Worm (Caenorhabditis elegans) whole organism, mixed stage, embryonic: ENCODE measurements around the gene tth-1.
"Not testable (repeated sequence)": the region's sequence is repeated elsewhere in the genome, so short reads cannot be mapped to it uniquely, and the experiment has no call there.

ENCODE experiments used
- M03D4.4 ChIP-seq: sonication (generic microtip); optimal IDR thresholded peaks from 2 replicates; lab custom pipeline; 2017; ENCODE audit warnings: mild to moderate bottlenecking, missing genetic modification characterization, missing compliant biosample characterization
- blmp-1 ChIP-seq: fragments of 150-350 bp; optimal IDR thresholded peaks from 2 replicates; lab custom pipeline; 2014; ENCODE audit warnings: missing biosample characterization, missing genetic modification characterization
- ceh-39 ChIP-seq: fragments of 150-350 bp; optimal IDR thresholded peaks from 2 replicates; lab custom pipeline; 2014; ENCODE audit warnings: missing biosample characterization, missing genetic modification characterization
- ceh-43 ChIP-seq: fragments of 200-800 bp; sonication (Bioruptor generic); optimal IDR thresholded peaks from 2 replicates; lab custom pipeline; 2018; ENCODE audit warnings: mild to moderate bottlenecking, missing genetic modification characterization, moderate library complexity, missing compliant biosample characterization
- ceh-83 ChIP-seq: fragments of 200-800 bp; sonication (Bioruptor generic); optimal IDR thresholded peaks from 2 replicates; lab custom pipeline; 2018; ENCODE audit warnings: mild to moderate bottlenecking, missing genetic modification characterization, missing compliant biosample characterization
- ces-1 ChIP-seq: fragments of 150-350 bp; optimal IDR thresholded peaks from 2 replicates; lab custom pipeline; 2014; ENCODE audit warnings: missing biosample characterization, missing genetic modification reagents, missing genetic modification characterization
- cnd-1 ChIP-seq: fragments of 200-800 bp; sonication (Bioruptor generic); optimal IDR thresholded peaks from 2 replicates; lab custom pipeline; 2018; ENCODE audit warnings: mild to moderate bottlenecking, missing genetic modification characterization, missing compliant biosample characterization
- drap-1 ChIP-seq: fragments of 200-800 bp; sonication (Bioruptor generic); optimal IDR thresholded peaks from 3 replicates; lab custom pipeline; 2018; ENCODE audit warnings: mild to moderate bottlenecking, missing genetic modification characterization, missing compliant biosample characterization
- elt-1 ChIP-seq: sonication (generic microtip); optimal IDR thresholded peaks from 2 replicates; lab custom pipeline; 2017; ENCODE audit warnings: missing genetic modification characterization, mild to moderate bottlenecking, missing compliant biosample characterization, antibody characterized with exemption, moderate library complexity, borderline replicate concordance; ENCODE audit not compliant: insufficient read depth
- elt-3 ChIP-seq: fragments of 150-350 bp; optimal IDR thresholded peaks from 2 replicates; lab custom pipeline; 2014; ENCODE audit warnings: missing biosample characterization, missing genetic modification characterization
- flh-1 ChIP-seq: fragments of 200-800 bp; sonication (Bioruptor generic); optimal IDR thresholded peaks from 2 replicates; lab custom pipeline; 2018; ENCODE audit warnings: mild to moderate bottlenecking, missing genetic modification characterization, moderate library complexity, missing compliant biosample characterization
- ham-2 ChIP-seq: fragments of 200-800 bp; sonication (Bioruptor generic); optimal IDR thresholded peaks from 2 replicates; lab custom pipeline; 2018; ENCODE audit warnings: mild to moderate bottlenecking, missing genetic modification characterization, missing compliant biosample characterization
- hlh-1 ChIP-seq: fragments of 150-350 bp; optimal IDR thresholded peaks from 2 replicates; lab custom pipeline; 2014; ENCODE audit warnings: missing biosample characterization, missing genetic modification reagents, missing genetic modification characterization
- lin-13 ChIP-seq: fragments of 150-350 bp; optimal IDR thresholded peaks from 2 replicates; lab custom pipeline; 2014; ENCODE audit warnings: missing biosample characterization, missing genetic modification characterization
- lin-32 ChIP-seq: fragments of 200-800 bp; sonication (Bioruptor generic); optimal IDR thresholded peaks from 2 replicates; lab custom pipeline; 2018; ENCODE audit warnings: mild to moderate bottlenecking, missing genetic modification characterization, missing compliant biosample characterization
- mep-1 ChIP-seq: fragments of 150-350 bp; optimal IDR thresholded peaks from 2 replicates; lab custom pipeline; 2017; ENCODE audit warnings: missing biosample characterization, missing genetic modification reagents, missing genetic modification characterization, inconsistent platforms
- mls-2 ChIP-seq: sonication (generic microtip); optimal IDR thresholded peaks from 2 replicates; lab custom pipeline; 2016; ENCODE audit warnings: mild to moderate bottlenecking, missing genetic modification characterization, moderate library complexity, missing compliant biosample characterization
- nhr-12 ChIP-seq: fragments of 150-350 bp; optimal IDR thresholded peaks from 2 replicates; lab custom pipeline; 2014; ENCODE audit warnings: missing biosample characterization, missing genetic modification characterization
- nhr-2 ChIP-seq: fragments of 150-350 bp; optimal IDR thresholded peaks from 2 replicates; lab custom pipeline; 2014; ENCODE audit warnings: missing biosample characterization, missing genetic modification characterization
- nhr-237 ChIP-seq: fragments of 150-350 bp; optimal IDR thresholded peaks from 2 replicates; lab custom pipeline; 2014; ENCODE audit warnings: missing biosample characterization, missing genetic modification characterization
- nhr-28 ChIP-seq: fragments of 150-350 bp; optimal IDR thresholded peaks from 2 replicates; lab custom pipeline; 2014; ENCODE audit warnings: missing biosample characterization, missing genetic modification characterization
- nhr-76 ChIP-seq: sonication (generic microtip); optimal IDR thresholded peaks from 2 replicates; lab custom pipeline; 2017; ENCODE audit warnings: missing biosample characterization, missing genetic modification characterization
- pha-4 ChIP-seq: fragments of 150-350 bp; optimal IDR thresholded peaks from 2 replicates; lab custom pipeline; 2018; ENCODE audit warnings: missing biosample characterization, missing genetic modification reagents, missing genetic modification characterization
- sem-2 ChIP-seq: fragments of 200-800 bp; sonication (Bioruptor generic); optimal IDR thresholded peaks from 2 replicates; lab custom pipeline; 2018; ENCODE audit warnings: mild to moderate bottlenecking, missing genetic modification characterization, missing compliant biosample characterization
- snpc-4 ChIP-seq: fragments of 150-350 bp; optimal IDR thresholded peaks from 2 replicates; lab custom pipeline; 2014; ENCODE audit warnings: missing biosample characterization, missing genetic modification characterization
- sptf-1 ChIP-seq: sonication (generic microtip); optimal IDR thresholded peaks from 2 replicates; lab custom pipeline; 2017; ENCODE audit warnings: mild to moderate bottlenecking, missing genetic modification characterization, moderate library complexity, missing compliant biosample characterization
- tbx-8 ChIP-seq: fragments of 200-800 bp; sonication (Bioruptor generic); optimal IDR thresholded peaks from 2 replicates; lab custom pipeline; 2018; ENCODE audit warnings: mild to moderate bottlenecking, missing genetic modification characterization, moderate library complexity, missing compliant biosample characterization
- unc-120 ChIP-seq: sonication (generic microtip); optimal IDR thresholded peaks from 2 replicates; lab custom pipeline; 2017; ENCODE audit warnings: missing genetic modification characterization, missing compliant biosample characterization; ENCODE audit not compliant: poor library complexity, severe bottlenecking
- unc-39 ChIP-seq: fragments of 150-350 bp; optimal IDR thresholded peaks from 2 replicates; lab custom pipeline; 2014; ENCODE audit warnings: missing biosample characterization, missing genetic modification characterization
- zip-8 ChIP-seq: fragments of 150-350 bp; optimal IDR thresholded peaks from 2 replicates; lab custom pipeline; 2014; ENCODE audit warnings: missing biosample characterization, missing genetic modification characterization
- ztf-11 ChIP-seq: fragments of 150-350 bp; optimal IDR thresholded peaks from 2 replicates; lab custom pipeline; 2014; ENCODE audit warnings: missing biosample characterization, missing genetic modification characterization

tth-1 gene

DNA sequence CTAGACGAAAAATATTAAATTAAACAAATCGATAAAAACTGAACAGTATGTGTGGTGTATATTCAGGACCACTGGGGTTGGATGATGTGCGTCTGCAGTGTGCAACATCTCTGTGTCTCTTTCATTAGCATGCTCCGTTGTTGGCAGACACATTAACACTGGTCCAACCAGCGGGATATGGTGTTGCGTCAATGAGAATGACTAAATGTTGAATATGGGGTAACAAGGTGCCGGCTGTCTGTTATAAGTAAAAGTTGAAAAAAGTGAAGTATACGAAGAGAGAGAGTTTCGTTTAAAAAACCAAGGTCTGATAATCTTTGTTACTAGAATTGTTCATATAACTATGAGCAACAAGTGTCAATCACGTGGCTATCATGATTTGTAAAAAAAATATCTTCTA, 6.7 kb downstream of the tth-1 start, which contains the start of gene ced-8:
TSS of gene ced-8 (minus strand) at position 101 of the 400 bp plus-strand sequence.
- TF ChIP-seq ceh-83 (GFP tag; lab: Kevin White, UChicago) = no peak
- TF ChIP-seq lin-32 = no peak
- TF ChIP-seq drap-1 (GFP tag; lab: Kevin White, UChicago) = no peak
- TF ChIP-seq elt-1 (tag; lab: Kevin White, UChicago) = no peak
- TF ChIP-seq nhr-237 (tag; lab: Kevin White, UChicago) = no peak
- TF ChIP-seq ham-2 (GFP tag; lab: Kevin White, UChicago) = no peak
- no peak for TF ChIP-seq hlh-1 (tag; lab: Kevin White, UChicago)
- TF ChIP-seq pha-4 (tag; lab: Kevin White, UChicago) = no peak
- no peak for TF ChIP-seq ztf-11 (tag; lab: Kevin White, UChicago)
- no peak for TF ChIP-seq sem-2 (GFP tag; lab: Kevin White, UChicago)
- no peak for TF ChIP-seq elt-3 (tag; lab: Kevin White, UChicago)
- TF ChIP-seq nhr-2 (tag; lab: Kevin White, UChicago) = peak; percentile 63
- TF ChIP-seq lin-13 (tag; lab: Kevin White, UChicago) = no peak
- peak; percentile 40 for TF ChIP-seq ceh-39 (tag; lab: Kevin White, UChicago)
- peak; percentile 25 for TF ChIP-seq zip-8 (tag; lab: Kevin White, UChicago)
- TF ChIP-seq flh-1 (GFP tag; lab: Kevin White, UChicago) = no peak
- no peak for TF ChIP-seq snpc-4 (tag; lab: Kevin White, UChicago)
- TF ChIP-seq ces-1 (GFP tag; lab: Kevin White, UChicago) = no peak

DNA sequence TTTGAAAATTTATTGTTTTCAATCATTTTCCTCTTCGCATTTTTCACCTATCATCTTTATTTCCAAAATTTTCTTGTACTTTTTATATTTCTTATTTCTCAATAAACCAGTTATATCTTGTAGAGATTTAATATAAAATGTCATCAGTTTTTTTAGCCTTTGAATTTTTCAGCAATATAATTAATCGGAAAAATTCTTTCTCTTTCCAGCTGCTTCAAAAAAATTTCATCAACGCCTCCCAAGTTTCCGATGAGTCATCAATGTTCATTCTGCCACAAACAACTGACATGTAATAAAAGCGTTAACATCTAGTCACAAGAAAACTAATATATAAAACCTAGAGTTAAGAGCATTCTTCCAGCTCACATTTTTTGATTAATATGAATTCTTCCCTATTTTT, 10.4 kb downstream of the tth-1 start, which contains the start of gene F08F1.4:
TSS of gene F08F1.4 (plus strand) at position 301 of the 400 bp plus-strand sequence.
- TF ChIP-seq mls-2 (tag; lab: Kevin White, UChicago) = no peak
- TF ChIP-seq ceh-43 (GFP tag; lab: Kevin White, UChicago) = no peak
- no peak for TF ChIP-seq M03D4.4
- no peak for TF ChIP-seq blmp-1 (tag; lab: Kevin White, UChicago)
- TF ChIP-seq zip-8 (tag; lab: Kevin White, UChicago) = no peak
- TF ChIP-seq nhr-76 (tag; lab: Kevin White, UChicago) = no peak
- no peak for TF ChIP-seq elt-1 (tag; lab: Kevin White, UChicago)
- no peak for TF ChIP-seq mep-1 (tag; lab: Kevin White, UChicago)
- TF ChIP-seq tbx-8 = no peak
- no peak for TF ChIP-seq ceh-83 (GFP tag; lab: Kevin White, UChicago)
- no peak for TF ChIP-seq cnd-1 (tag; lab: Kevin White, UChicago)
- no peak for TF ChIP-seq lin-13 (tag; lab: Kevin White, UChicago)
- no peak for TF ChIP-seq nhr-12

DNA sequence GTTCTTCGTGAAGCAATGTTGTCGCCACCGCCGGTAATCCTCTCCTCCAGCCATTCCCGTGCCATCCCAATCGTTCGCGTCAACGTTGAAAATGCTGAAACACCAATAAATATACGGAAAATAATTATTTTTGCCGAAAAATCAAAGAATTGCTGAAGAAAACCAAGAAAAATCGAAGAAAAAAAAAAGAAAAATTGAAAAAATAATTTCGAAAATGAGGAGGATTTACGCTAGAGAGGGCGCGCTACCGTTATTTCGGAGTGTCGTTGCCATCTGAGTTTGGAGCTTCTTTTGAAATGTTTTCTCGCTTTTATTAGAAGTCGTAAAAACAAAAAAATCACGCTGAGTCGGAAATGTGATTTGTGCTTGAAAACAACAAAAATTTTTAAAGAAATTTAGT, 12.8 kb downstream of the tth-1 start, which contains the start of gene F08F1.9:
TSS of gene F08F1.9 (minus strand) at position 101 of the 400 bp plus-strand sequence.
- not testable (repeated sequence) for TF ChIP-seq nhr-12; mep-1 (tag; lab: Kevin White, UChicago); nhr-28

DNA sequence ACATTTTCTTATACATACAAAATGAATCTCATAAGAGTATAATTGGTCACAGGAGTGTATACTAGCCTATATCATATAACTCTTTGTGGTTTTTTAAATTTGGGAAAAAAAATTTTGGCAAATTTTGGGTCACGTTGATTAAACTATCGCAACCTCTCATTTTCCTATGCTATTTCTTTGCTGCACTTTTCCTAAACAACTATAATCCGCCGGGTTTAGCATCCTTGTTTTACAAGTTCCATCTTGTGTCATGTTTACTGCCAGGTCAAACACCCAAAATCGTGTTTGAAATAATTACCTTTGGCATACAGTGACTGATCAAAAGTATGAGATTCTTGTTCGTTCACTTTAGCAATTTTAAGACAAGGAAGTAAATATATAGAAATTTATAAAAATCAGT, 15.3 kb downstream of the tth-1 start, which contains the start of gene sulp-3:
TSS of gene sulp-3 (minus strand) at position 101 of the 400 bp plus-strand sequence.
- TF ChIP-seq ceh-39 (tag; lab: Kevin White, UChicago) (no peak), unc-39 (tag; lab: Kevin White, UChicago) (no peak), ces-1 (GFP tag; lab: Kevin White, UChicago) (no peak), M03D4.4 (no peak), zip-8 (tag; lab: Kevin White, UChicago) (no peak), drap-1 (GFP tag; lab: Kevin White, UChicago) (no peak), lin-32 (no peak), unc-120 (tag; lab: Kevin White, UChicago) (no peak)
- TF ChIP-seq, all 35 proteins: peak for 0

DNA sequence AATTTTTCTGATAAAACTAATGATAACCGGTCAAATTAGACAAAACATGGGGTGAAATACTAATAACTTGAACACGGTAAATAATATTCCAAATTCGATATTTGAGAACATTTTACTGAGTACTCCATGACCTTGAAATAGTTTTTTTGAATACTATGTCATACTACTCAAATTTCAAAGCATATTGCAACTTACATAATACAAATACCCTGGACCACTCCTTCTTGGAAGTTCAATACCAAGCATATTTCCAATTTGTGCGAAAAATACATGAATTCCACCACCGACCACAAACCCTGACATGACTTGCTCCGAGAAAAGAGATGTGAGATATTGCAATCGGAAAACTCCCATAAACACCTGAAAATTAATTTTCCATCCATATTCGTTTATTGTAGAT, 16.7 kb downstream of the tth-1 start:
- TF ChIP-seq unc-39 (tag; lab: Kevin White, UChicago) = no peak
- TF ChIP-seq nhr-12 = no peak
- no peak for TF ChIP-seq lin-32
- TF ChIP-seq elt-1 (tag; lab: Kevin White, UChicago) = no peak
- TF ChIP-seq M03D4.4 = no peak
- no peak for TF ChIP-seq mls-2 (tag; lab: Kevin White, UChicago)
- no peak for TF ChIP-seq sptf-1
